Fruit fly (Drosophila melanogaster) whole organism, embryonic: Measurements from ENCODE around the gene Spt3.

Experiments
- CG11247 ChIP-seq: fragments of 200-800 bp; sonication (Bioruptor generic); IDR thresholded peaks from 2 replicates; pipeline ENCODE4 v1.3.6; 2022; ENCODE audit warnings: missing biosample characterization, missing genetic modification characterization
- CG11560 ChIP-seq: fragments of 200-800 bp; sonication (Bioruptor generic); IDR thresholded peaks from 3 replicates; pipeline ENCODE4 v1.3.6; 2022; ENCODE audit warnings: missing biosample characterization, missing genetic modification characterization
- CG12155 ChIP-seq: fragments of 200-800 bp; sonication (Bioruptor generic); optimal IDR thresholded peaks from 3 replicates; lab custom pipeline; 2016; ENCODE audit warnings: missing biosample characterization, missing genetic modification characterization
- CG12299 ChIP-seq: fragments of 200-800 bp; sonication (Bioruptor generic); optimal IDR thresholded peaks from 2 replicates; lab custom pipeline; 2018; ENCODE audit warnings: missing biosample characterization, mild to moderate bottlenecking, missing genetic modification characterization
- CG12942 ChIP-seq: fragments of 200-800 bp; sonication (Bioruptor generic); optimal IDR thresholded peaks from 3 replicates; lab custom pipeline; 2016; ENCODE audit warnings: missing biosample characterization, missing genetic modification characterization
- CG13123 ChIP-seq: fragments of 200-800 bp; sonication (Bioruptor generic); optimal IDR thresholded peaks from 2 replicates; lab custom pipeline; 2016; ENCODE audit warnings: missing biosample characterization, missing genetic modification characterization
- CG13287 ChIP-seq: fragments of 200-800 bp; sonication (Bioruptor generic); IDR thresholded peaks from 2 replicates; pipeline ENCODE4 v1.3.6; 2022; ENCODE audit warnings: missing biosample characterization, missing genetic modification characterization; ENCODE audit not compliant: partially characterized antibody
- CG14014 ChIP-seq: fragments of 200-800 bp; sonication (Bioruptor generic); IDR thresholded peaks from 2 replicates; pipeline ENCODE4 v1.3.6; 2022; ENCODE audit warnings: missing biosample characterization, missing genetic modification characterization
- CG14441 ChIP-seq: fragments of 200-800 bp; sonication (Bioruptor generic); IDR thresholded peaks from 2 replicates; pipeline ENCODE4 v1.3.6; 2022; ENCODE audit warnings: missing biosample characterization, missing genetic modification characterization
- CG1603 ChIP-seq: fragments of 200-800 bp; sonication (Bioruptor generic); optimal IDR thresholded peaks from 2 replicates; lab custom pipeline; 2019; ENCODE audit warnings: missing biosample characterization, mild to moderate bottlenecking, missing genetic modification characterization, moderate library complexity
- CG18262 ChIP-seq: fragments of 200-800 bp; optimal IDR thresholded peaks from 3 replicates; lab custom pipeline; 2019; ENCODE audit warnings: missing biosample characterization, mild to moderate bottlenecking, missing genetic modification characterization, moderate library complexity
- CG31441 ChIP-seq: fragments of 200-800 bp; sonication (Bioruptor generic); IDR thresholded peaks from 2 replicates; pipeline ENCODE4 v1.3.6; 2022; ENCODE audit warnings: missing biosample characterization, missing genetic modification characterization
- CG3407 ChIP-seq: fragments of 200-800 bp; sonication (Bioruptor generic); optimal IDR thresholded peaks from 2 replicates; lab custom pipeline; 2018; ENCODE audit warnings: missing biosample characterization, mild to moderate bottlenecking, missing genetic modification characterization
- CG34376 ChIP-seq: fragments of 200-800 bp; sonication (Bioruptor generic); optimal IDR thresholded peaks from 2 replicates; lab custom pipeline; 2018; ENCODE audit warnings: missing biosample characterization, mild to moderate bottlenecking, missing genetic modification characterization
- CG3726 ChIP-seq: fragments of 200-800 bp; sonication (Bioruptor generic); IDR thresholded peaks from 3 replicates; pipeline ENCODE4, ENCODE4 v1.3.6; 2022; ENCODE audit warnings: missing biosample characterization, missing genetic modification characterization
- CG43689 ChIP-seq: fragments of 200-800 bp; sonication (Bioruptor generic); IDR thresholded peaks from 2 replicates; pipeline ENCODE4 v1.3.6; 2022; ENCODE audit warnings: missing biosample characterization, missing genetic modification characterization
- CG4820 ChIP-seq: fragments of 200-800 bp; sonication (Bioruptor generic); optimal IDR thresholded peaks from 3 replicates; lab custom pipeline; 2016; ENCODE audit warnings: missing biosample characterization, missing genetic modification characterization
- CG6254 ChIP-seq: fragments of 200-800 bp; sonication (Bioruptor generic); optimal IDR thresholded peaks from 3 replicates; lab custom pipeline; 2017; ENCODE audit warnings: mild to moderate bottlenecking, missing biosample characterization, missing genetic modification reagents, missing genetic modification characterization
- CG6654 ChIP-seq: fragments of 200-800 bp; sonication (Bioruptor generic); optimal IDR thresholded peaks from 2 replicates; lab custom pipeline; 2017; ENCODE audit warnings: missing biosample characterization, mild to moderate bottlenecking, missing genetic modification characterization
- CG6683 ChIP-seq: fragments of 200-800 bp; sonication (Bioruptor generic); optimal IDR thresholded peaks from 2 replicates; lab custom pipeline; 2017; ENCODE audit warnings: missing biosample characterization, mild to moderate bottlenecking, missing genetic modification characterization, missing genetic modification reagents
- CG6813 ChIP-seq: fragments of 200-800 bp; sonication (Bioruptor generic); optimal IDR thresholded peaks from 2 replicates; lab custom pipeline; 2017; ENCODE audit warnings: missing biosample characterization, missing genetic modification characterization, mild to moderate bottlenecking, moderate library complexity, missing genetic modification reagents
- CG7271 ChIP-seq: fragments of 200-800 bp; sonication (Bioruptor generic); optimal IDR thresholded peaks from 2 replicates; lab custom pipeline; 2018; ENCODE audit warnings: missing biosample characterization, mild to moderate bottlenecking, missing genetic modification characterization, moderate library complexity
- CG7786 ChIP-seq: fragments of 200-800 bp; sonication (Bioruptor generic); optimal IDR thresholded peaks from 2 replicates; lab custom pipeline; 2016; ENCODE audit warnings: missing biosample characterization, missing genetic modification characterization
- CG7839 ChIP-seq: fragments of 200-800 bp; sonication (Bioruptor generic); optimal IDR thresholded peaks from 3 replicates; lab custom pipeline; 2018; ENCODE audit warnings: missing biosample characterization, mild to moderate bottlenecking, missing genetic modification characterization, moderate library complexity
- CG8089 ChIP-seq: fragments of 200-800 bp; sonication (Bioruptor generic); optimal IDR thresholded peaks from 3 replicates; lab custom pipeline; 2016; ENCODE audit warnings: missing biosample characterization, missing genetic modification characterization
- CG9817 ChIP-seq: fragments of 200-800 bp; sonication (Bioruptor generic); optimal IDR thresholded peaks from 2 replicates; lab custom pipeline; 2018; ENCODE audit warnings: missing biosample characterization, mild to moderate bottlenecking, missing genetic modification characterization, moderate library complexity
- H2.0 ChIP-seq: fragments of 200-800 bp; sonication (Bioruptor generic); IDR thresholded peaks from 2 replicates; pipeline ENCODE4 v1.3.6; 2022; ENCODE audit warnings: missing biosample characterization, missing genetic modification characterization
- Lhr ChIP-seq: fragments of 200-800 bp; sonication (Bioruptor generic); optimal IDR thresholded peaks from 3 replicates; lab custom pipeline; 2017; ENCODE audit warnings: mild to moderate bottlenecking, missing biosample characterization, missing genetic modification reagents, missing genetic modification characterization
- MESR4 ChIP-seq: fragments of 200-800 bp; sonication (Bioruptor generic); optimal IDR thresholded peaks from 2 replicates; lab custom pipeline; 2018; ENCODE audit warnings: missing biosample characterization, mild to moderate bottlenecking, missing genetic modification characterization, moderate library complexity
- PHDP ChIP-seq: fragments of 200-800 bp; sonication (Bioruptor generic); optimal IDR thresholded peaks from 3 replicates; lab custom pipeline; 2018; ENCODE audit warnings: missing biosample characterization, mild to moderate bottlenecking, missing genetic modification characterization, moderate library complexity
- Rx ChIP-seq: fragments of 200-800 bp; sonication (Bioruptor generic); IDR thresholded peaks from 2 replicates; pipeline ENCODE4 v1.3.6; 2022; ENCODE audit warnings: missing biosample characterization, missing genetic modification characterization
- Trl ChIP-seq, 3 experiments: fragments of >200 bp in 2 of 3; fragments of 200-800 bp in 1 of 3; sonication (Bioruptor generic) in 1 of 3; optimal IDR thresholded peaks; 2 replicates in 1 of 3; 3 replicates in 2 of 3; lab custom pipeline; 2016 to 2017; ENCODE audit warnings: missing biosample characterization in 1 of 3, missing genetic modification characterization in 1 of 3
- ap ChIP-seq: fragments of 200-800 bp; sonication (Bioruptor generic); IDR thresholded peaks from 2 replicates; pipeline ENCODE4 v1.3.6; 2022; ENCODE audit warnings: missing biosample characterization, missing genetic modification characterization
- ci ChIP-seq: fragments of 200-800 bp; sonication (Bioruptor generic); IDR thresholded peaks from 3 replicates; pipeline ENCODE4 v1.3.6; 2022; ENCODE audit warnings: missing biosample characterization, missing genetic modification characterization
- crol ChIP-seq: fragments of 200-800 bp; sonication (Bioruptor generic); IDR thresholded peaks from 2 replicates; pipeline ENCODE4 v1.3.6; 2022; ENCODE audit warnings: missing biosample characterization, missing genetic modification characterization
- en ChIP-seq: fragments of 200-800 bp; sonication (Bioruptor generic); optimal IDR thresholded peaks from 2 replicates; lab custom pipeline; 2016; ENCODE audit warnings: missing biosample characterization, missing genetic modification characterization
- fd3F ChIP-seq: fragments of 200-800 bp; sonication (Bioruptor generic); optimal IDR thresholded peaks from 2 replicates; lab custom pipeline; 2018; ENCODE audit warnings: missing biosample characterization, mild to moderate bottlenecking, missing genetic modification characterization, moderate library complexity
- fru ChIP-seq: fragments of >200 bp; optimal IDR thresholded peaks from 2 replicates; lab custom pipeline; 2017
- her ChIP-seq: fragments of 200-800 bp; sonication (Bioruptor generic); optimal IDR thresholded peaks from 2 replicates; lab custom pipeline; 2016; ENCODE audit warnings: missing biosample characterization, missing genetic modification characterization
- mam ChIP-seq: fragments of 200-800 bp; sonication (Bioruptor generic); optimal IDR thresholded peaks from 3 replicates; lab custom pipeline; 2016; ENCODE audit warnings: missing biosample characterization, missing genetic modification characterization
- nau ChIP-seq: fragments of 200-800 bp; sonication (Bioruptor generic); optimal IDR thresholded peaks from 3 replicates; lab custom pipeline; 2017; ENCODE audit warnings: missing biosample characterization, mild to moderate bottlenecking, missing genetic modification characterization, missing genetic modification reagents
- nom ChIP-seq: fragments of 200-800 bp; sonication (Bioruptor generic); optimal IDR thresholded peaks from 2 replicates; lab custom pipeline; 2017; ENCODE audit warnings: missing biosample characterization, missing genetic modification characterization, mild to moderate bottlenecking, moderate library complexity, missing genetic modification reagents
- oc ChIP-seq: fragments of 200-800 bp; sonication (Bioruptor generic); optimal IDR thresholded peaks from 2 replicates; lab custom pipeline; 2018; ENCODE audit warnings: missing biosample characterization, mild to moderate bottlenecking, missing genetic modification characterization, moderate library complexity
- onecut ChIP-seq: fragments of 200-800 bp; sonication (Bioruptor generic); IDR thresholded peaks from 2 replicates; pipeline ENCODE4 v1.3.6; 2022; ENCODE audit warnings: missing biosample characterization, missing genetic modification characterization
- rib ChIP-seq: fragments of 200-800 bp; sonication (Bioruptor generic); IDR thresholded peaks from 2 replicates; pipeline ENCODE4 v1.3.6; 2022; ENCODE audit warnings: missing biosample characterization, missing genetic modification characterization
- sc ChIP-seq, 3 experiments: fragments of >200 bp in 2 of 3; fragments of 200-800 bp in 1 of 3; sonication (Bioruptor generic) in 1 of 3; optimal IDR thresholded peaks; 2 replicates in 2 of 3; 3 replicates in 1 of 3; lab custom pipeline; 2017; ENCODE audit warnings: mild to moderate bottlenecking in 1 of 3, missing biosample characterization in 1 of 3, missing genetic modification characterization in 1 of 3, missing genetic modification reagents in 1 of 3
- schlank ChIP-seq: fragments of 200-800 bp; sonication (Bioruptor generic); optimal IDR thresholded peaks from 2 replicates; lab custom pipeline; 2018; ENCODE audit warnings: missing biosample characterization, mild to moderate bottlenecking, missing genetic modification characterization
- sisA ChIP-seq: fragments of 200-800 bp; sonication (Bioruptor generic); IDR thresholded peaks from 2 replicates; pipeline ENCODE4 v1.3.6; 2022; ENCODE audit warnings: missing biosample characterization, missing genetic modification characterization
- z ChIP-seq: fragments of 200-800 bp; sonication (Bioruptor generic); IDR thresholded peaks from 3 replicates; pipeline ENCODE4 v1.3.6; 2022; ENCODE audit warnings: missing biosample characterization, missing genetic modification characterization

The Spt3 gene

dm6 chr3R:11968030-11968753, 48.8 kb upstream of the Spt3 start (continued):
- TF ChIP-seq PHDP (tag; lab: Kevin White, UChicago) (peak; percentile 24), Trl (optimal IDR thresholded peaks at IDR 0.05; lab: Kevin White, UChicago) (peak in 1 of 2 experiments; percentile 26), Trl (GFP tag; optimal IDR thresholded peaks at IDR 0.05; lab: Kevin White, UChicago) (no peak), nau (GFP tag; lab: Kevin White, UChicago) (no peak), her (GFP tag; lab: Kevin White, UChicago) (no peak), mam (no peak), CG12942 (no peak), CG6254 (GFP tag; lab: Kevin White, UChicago) (no peak), schlank (tag; lab: Kevin White, UChicago) (peak; percentile 24), CG14441 (GFP tag; lab: Robert Waterston, UW) (0 out of 2 replicates have a peak, but pooled peaks have one; percentile 8), ci (GFP tag; lab: Robert Waterston, UW) (0 out of 3 replicates have a peak, but pooled peaks have one; percentile 6), CG43689 (GFP tag; lab: Robert Waterston, UW) (no peak), CG11560 (tag; lab: Robert Waterston, UW) (no peak), CG18262 (tag; lab: Kevin White, UChicago) (no peak), en (GFP tag; lab: Kevin White, UChicago) (no peak), fru (lab: Kevin White, UChicago) (no peak), ap (GFP tag; lab: Robert Waterston, UW) (no peak), onecut (GFP tag; lab: Robert Waterston, UW) (peak; percentile 86), CG3726 (GFP tag; lab: Robert Waterston, UW) (no peak), CG7786 (GFP tag; lab: Kevin White, UChicago) (no peak), CG13287 (GFP tag; lab: Robert Waterston, UW) (no peak), CG12299 (no peak), CG12155 (GFP tag; lab: Kevin White, UChicago) (no peak), fd3F (GFP tag; lab: Kevin White, UChicago) (no peak), oc (tag; lab: Kevin White, UChicago) (no peak), rib (GFP tag; lab: Robert Waterston, UW) (no peak), CG9817 (no peak), CG4820 (GFP tag; lab: Kevin White, UChicago) (no peak), CG31441 (GFP tag; lab: Robert Waterston, UW) (no peak), sisA (no peak), Rx (GFP tag; lab: Robert Waterston, UW) (no peak), CG7271 (tag; lab: Kevin White, UChicago) (no peak), nom (peak; percentile 6), CG34376 (GFP tag; lab: Kevin White, UChicago) (peak; percentile 88), CG6683 (no peak), CG3407 (no peak), H2.0 (GFP tag; lab: Robert Waterston, UW) (no peak), CG11247 (GFP tag; lab: Robert Waterston, UW) (no peak), CG8089 (GFP tag; lab: Kevin White, UChicago) (no peak), CG7839 (tag; lab: Kevin White, UChicago) (no peak), CG1603 (tag; lab: Kevin White, UChicago) (no peak), MESR4 (GFP tag; lab: Kevin White, UChicago) (no peak), sc (optimal IDR thresholded peaks at IDR 0.05; lab: Kevin White, UChicago) (no peak), sc (GFP tag; optimal IDR thresholded peaks at IDR 0.05; lab: Kevin White, UChicago) (no peak), crol (GFP tag; lab: Robert Waterston, UW) (0 out of 2 replicates have a peak, but pooled peaks have one; percentile 1), z (no peak), CG14014 (GFP tag; lab: Robert Waterston, UW) (no peak), CG6813 (GFP tag; lab: Kevin White, UChicago) (no peak), CG13123 (GFP tag; lab: Kevin White, UChicago) (no peak), Lhr (GFP tag; lab: Kevin White, UChicago) (no peak), CG6654 (GFP tag; lab: Kevin White, UChicago) (no peak)
